Worm (Caenorhabditis elegans): Measurements from ENCODE around the gene ddx-19.

DNA sequence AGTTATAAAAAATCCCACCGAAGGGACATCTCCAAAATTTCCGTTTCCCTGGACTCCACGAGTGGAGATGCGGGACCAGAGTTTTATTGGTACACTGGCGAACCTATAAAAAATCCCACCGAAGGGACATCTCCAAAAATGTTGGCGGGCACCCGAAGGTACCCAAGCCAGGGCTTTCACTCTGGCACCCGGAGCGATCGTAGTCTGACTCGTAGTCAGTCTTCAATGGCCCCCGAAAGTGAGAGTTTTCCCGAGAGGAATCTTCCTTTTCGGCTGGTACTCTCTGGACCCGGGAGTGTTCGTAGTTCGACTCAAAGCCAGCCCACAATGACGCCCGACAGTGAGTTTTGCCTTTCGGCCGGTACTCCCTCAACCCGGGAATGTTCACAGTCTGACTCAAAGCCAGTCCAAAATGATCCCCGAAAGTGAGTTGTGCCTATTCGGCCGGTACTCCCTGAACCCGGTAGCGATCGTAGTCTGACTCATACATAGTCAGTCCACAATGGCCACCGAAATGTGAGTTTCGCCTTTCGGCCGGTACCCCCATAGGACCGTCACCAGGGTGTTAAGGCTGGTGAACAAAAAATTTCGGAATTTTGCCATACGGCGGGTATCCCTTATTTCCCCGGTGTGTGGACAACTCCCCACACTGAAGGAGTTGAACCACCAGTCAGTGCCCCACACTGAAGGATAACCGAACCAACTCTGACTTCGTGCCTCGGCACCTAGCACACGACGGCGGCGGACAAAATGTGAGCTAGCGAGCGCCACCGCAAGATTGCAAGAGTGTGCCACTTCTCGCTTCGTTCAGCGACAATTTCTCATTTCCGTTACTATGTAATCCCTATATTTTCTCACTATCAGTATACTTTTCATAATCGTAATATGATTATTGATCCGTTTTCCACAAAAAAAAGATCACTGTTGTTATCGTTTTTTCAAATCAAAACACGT, 7.4 kb upstream of the ddx-19 start:
- no peak for TF ChIP-seq dao-5 (tag; optimal IDR thresholded peaks at IDR 0.05)
- TF ChIP-seq him-1 (tag; optimal IDR thresholded peaks at IDR 0.05), result no peak
